Worm (Caenorhabditis elegans): ENCODE data around the gene F32A11.1.

The F32A11.1 gene

DNA sequence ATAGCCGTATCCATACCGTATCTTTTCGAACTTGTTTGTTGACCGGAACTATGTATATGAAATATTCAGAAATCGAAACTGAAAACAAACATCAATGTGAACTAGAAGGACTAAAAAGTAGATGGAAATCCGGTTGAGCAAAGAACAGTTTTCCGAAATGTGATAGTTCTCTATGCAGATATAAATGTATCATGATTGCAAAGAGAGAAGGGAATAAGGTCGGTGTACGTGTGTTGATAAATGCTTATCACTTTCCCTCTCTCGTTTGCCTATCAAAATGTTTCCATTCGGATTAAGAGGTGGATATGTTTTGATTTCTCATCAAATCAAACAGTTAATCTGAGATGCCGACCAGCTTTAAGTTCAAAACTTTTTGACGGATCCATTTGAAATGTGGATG is 8.9 kb upstream of the F32A11.1 start:
- TF ChIP-seq nhr-28 (tag; optimal IDR thresholded peaks at IDR 0.05) (peak; percentile 30), spr-1 (tag; optimal IDR thresholded peaks at IDR 0.05) (no peak), aha-1 (tag) (peak; percentile 5)

DNA sequence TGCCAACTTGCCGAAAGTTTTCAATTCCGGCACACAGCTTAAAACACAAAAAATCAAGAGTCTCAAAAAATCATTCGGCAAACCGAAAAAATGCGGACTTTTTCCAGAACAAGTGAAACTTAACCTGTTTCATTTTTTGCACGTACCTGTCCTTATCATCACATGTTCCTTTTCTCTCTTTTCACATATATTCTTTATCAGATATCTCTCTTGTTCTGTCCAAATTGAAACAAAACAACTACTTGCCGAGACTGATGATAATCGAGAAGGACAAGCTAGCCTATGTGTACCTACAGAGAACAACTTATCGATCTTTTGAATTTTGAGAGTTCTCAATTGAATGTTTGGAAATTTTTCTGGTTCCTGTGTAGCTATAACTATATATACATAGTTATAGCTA is 7.2 kb upstream of the F32A11.1 start:
- no peak for TF ChIP-seq D1046.2 (GFP tag; IDR thresholded peaks at IDR 0.05)
- no peak for TF ChIP-seq skn-1 (tag; optimal IDR thresholded peaks at IDR 0.05)
- no peak for TF ChIP-seq nhr-11 (tag; optimal IDR thresholded peaks at IDR 0.05)
- TF ChIP-seq jun-1 (tag; optimal IDR thresholded peaks at IDR 0.05) = no peak
- no peak for TF ChIP-seq T26A8.4 (GFP tag; IDR thresholded peaks at IDR 0.05)
- no peak for TF ChIP-seq nhr-41 (GFP tag; IDR thresholded peaks at IDR 0.05)
- no peak for TF ChIP-seq lsy-2 (tag; optimal IDR thresholded peaks at IDR 0.05)
- TF ChIP-seq dmd-8 (GFP tag; IDR thresholded peaks at IDR 0.05) = no peak
- no peak for TF ChIP-seq nhr-6 (tag; optimal IDR thresholded peaks at IDR 0.05)
- TF ChIP-seq Y105C5A.15 (GFP tag; IDR thresholded peaks at IDR 0.05) = no peak
- no peak for TF ChIP-seq nhr-25 (tag; optimal IDR thresholded peaks at IDR 0.05; ENCODE audit: borderline replicate concordance, insufficient read depth)
- TF ChIP-seq mdt-29 (GFP tag; IDR thresholded peaks at IDR 0.05) = no peak
- TF ChIP-seq lir-3 (tag; optimal IDR thresholded peaks at IDR 0.05) = no peak
- no peak for TF ChIP-seq zag-1 (tag; optimal IDR thresholded peaks at IDR 0.05)
- no peak for TF ChIP-seq F37D6.2 (tag; optimal IDR thresholded peaks at IDR 0.05)
- no peak for TF ChIP-seq zip-11 (GFP tag; IDR thresholded peaks at IDR 0.05)
- TF ChIP-seq madf-5 (GFP tag; IDR thresholded peaks at IDR 0.05) = no peak
- no peak for TF ChIP-seq lim-7 (GFP tag; IDR thresholded peaks at IDR 0.05)
- no peak for TF ChIP-seq mes-2 (tag; optimal IDR thresholded peaks at IDR 0.05; ENCODE audit: poor library complexity, severe bottlenecking)
- no peak for TF ChIP-seq spr-3 (GFP tag; optimal IDR thresholded peaks at IDR 0.05)
- no peak for TF ChIP-seq nhr-102 (tag; optimal IDR thresholded peaks at IDR 0.05)
- no peak for TF ChIP-seq ces-1 (GFP tag; optimal IDR thresholded peaks at IDR 0.05)
- TF ChIP-seq pqm-1 (tag; optimal IDR thresholded peaks at IDR 0.05) = no peak
- TF ChIP-seq zip-2 (tag; optimal IDR thresholded peaks at IDR 0.05) = no peak
- no peak for TF ChIP-seq saeg-2 (GFP tag; IDR thresholded peaks at IDR 0.05)
- TF ChIP-seq nhr-42 (GFP tag; IDR thresholded peaks at IDR 0.05) = no peak
- no peak for TF ChIP-seq nhr-76 (tag; optimal IDR thresholded peaks at IDR 0.05)
- TF ChIP-seq unc-62 (GFP tag; optimal IDR thresholded peaks at IDR 0.05 in 1 of 2) = peak in 1 of 2 experiments; percentile 80
- TF ChIP-seq unc-62 (tag; optimal IDR thresholded peaks at IDR 0.05) = no peak
- peak; percentile 29 for TF ChIP-seq hlh-11 (tag; optimal IDR thresholded peaks at IDR 0.05)
- no peak for TF ChIP-seq egl-43 (GFP tag; IDR thresholded peaks at IDR 0.05)
- TF ChIP-seq mxl-3 (GFP tag; optimal IDR thresholded peaks at IDR 0.05) = peak; percentile 12
- peak; percentile 16 for TF ChIP-seq hlh-30 (tag; optimal IDR thresholded peaks at IDR 0.05; ENCODE audit: insufficient read depth)
- TF ChIP-seq dmd-6 (GFP tag; IDR thresholded peaks at IDR 0.05) = 0 out of 2 replicates have a peak, but pooled peaks have one; percentile 18
- TF ChIP-seq ceh-20 (GFP tag; IDR thresholded peaks at IDR 0.05) = no peak
- peak; percentile 84 for TF ChIP-seq aha-1 (tag)
- TF ChIP-seq F49E8.2 (tag; optimal IDR thresholded peaks at IDR 0.05; ENCODE audit: borderline replicate concordance) = no peak
- TF ChIP-seq dve-1 (tag; optimal IDR thresholded peaks at IDR 0.05; ENCODE audit: insufficient read depth) = no peak
- no peak for TF ChIP-seq fos-1 (tag; optimal IDR thresholded peaks at IDR 0.05)
- TF ChIP-seq F10B5.3 (tag; optimal IDR thresholded peaks at IDR 0.05) = no peak
- TF ChIP-seq nhr-28 (tag; optimal IDR thresholded peaks at IDR 0.05) = peak; percentile 80
- TF ChIP-seq aly-2 (tag; optimal IDR thresholded peaks at IDR 0.05) = no peak
- TF ChIP-seq nhr-77 (tag; optimal IDR thresholded peaks at IDR 0.05) = no peak
- TF ChIP-seq lin-1 (GFP tag; IDR thresholded peaks at IDR 0.05) = no peak

All from whole organism, L4 larva.